Worm (Caenorhabditis elegans): ENCODE measurements around the gene vps-33.2.

ce11 chrII:6642180-6642579 is 41.2 kb downstream of the vps-33.2 start:
- no peak for TF ChIP-seq nhr-11 (tag; optimal IDR thresholded peaks at IDR 0.05)
- no peak for TF ChIP-seq mdl-1 (tag; optimal IDR thresholded peaks at IDR 0.05)
- no peak for TF ChIP-seq ces-1 (GFP tag; optimal IDR thresholded peaks at IDR 0.05)
- no peak for TF ChIP-seq lir-3 (tag; optimal IDR thresholded peaks at IDR 0.05)
- TF ChIP-seq lsy-2 (tag; optimal IDR thresholded peaks at IDR 0.05), result no peak
